Fruit fly (Drosophila melanogaster) whole organism, embryonic: ENCODE measurements around the gene Sur.

Experiments used
- Ada2b ChIP-seq: fragments of 200-800 bp; sonication (Bioruptor generic); IDR thresholded peaks from 2 replicates; pipeline ENCODE4 v1.3.6; 2022; ENCODE audit warnings: missing biosample characterization, missing genetic modification characterization
- Atf-2 ChIP-seq: fragments of 200-800 bp; sonication (Bioruptor generic); optimal IDR thresholded peaks from 2 replicates; lab custom pipeline; 2016; ENCODE audit warnings: missing biosample characterization, missing genetic modification characterization
- Atf3 ChIP-seq: fragments of 200-800 bp; sonication (Bioruptor generic); optimal IDR thresholded peaks from 3 replicates; lab custom pipeline; 2016; ENCODE audit warnings: missing biosample characterization, missing genetic modification characterization
- CG12219 ChIP-seq: fragments of 200-800 bp; sonication (Bioruptor generic); optimal IDR thresholded peaks from 3 replicates; lab custom pipeline; 2018; ENCODE audit warnings: missing biosample characterization, mild to moderate bottlenecking, missing genetic modification characterization
- CG15514 ChIP-seq: fragments of 200-800 bp; sonication (Bioruptor generic); optimal IDR thresholded peaks from 3 replicates; lab custom pipeline; 2017; ENCODE audit warnings: missing biosample characterization, missing genetic modification characterization, mild to moderate bottlenecking, moderate library complexity, missing genetic modification reagents
- CG2120 ChIP-seq: fragments of 200-800 bp; sonication (Bioruptor generic); optimal IDR thresholded peaks from 3 replicates; lab custom pipeline; 2016; ENCODE audit warnings: missing biosample characterization, missing genetic modification characterization
- CG30403 ChIP-seq: fragments of 200-800 bp; sonication (Bioruptor generic); optimal IDR thresholded peaks from 3 replicates; lab custom pipeline; 2016; ENCODE audit warnings: missing biosample characterization, missing genetic modification characterization
- CG32772 ChIP-seq: fragments of 200-800 bp; sonication (Bioruptor generic); IDR thresholded peaks from 2 replicates; pipeline ENCODE4 v1.3.6; 2022; ENCODE audit warnings: missing biosample characterization, missing genetic modification characterization
- CG34376 ChIP-seq: fragments of 200-800 bp; sonication (Bioruptor generic); optimal IDR thresholded peaks from 2 replicates; lab custom pipeline; 2018; ENCODE audit warnings: missing biosample characterization, mild to moderate bottlenecking, missing genetic modification characterization
- CG4820 ChIP-seq: fragments of 200-800 bp; sonication (Bioruptor generic); optimal IDR thresholded peaks from 3 replicates; lab custom pipeline; 2016; ENCODE audit warnings: missing biosample characterization, missing genetic modification characterization
- CG7928 ChIP-seq: fragments of 200-800 bp; sonication (Bioruptor generic); optimal IDR thresholded peaks from 2 replicates; lab custom pipeline; 2017; ENCODE audit warnings: missing biosample characterization, mild to moderate bottlenecking, missing genetic modification characterization
- CG7963 ChIP-seq: fragments of 200-800 bp; sonication (Bioruptor generic); IDR thresholded peaks from 3 replicates; pipeline ENCODE4 v1.3.6; 2022; ENCODE audit warnings: missing biosample characterization, missing genetic modification characterization; ENCODE audit not compliant: partially characterized antibody
- CG8944 ChIP-seq: fragments of 200-800 bp; sonication (Bioruptor generic); optimal IDR thresholded peaks from 3 replicates; lab custom pipeline; 2016; ENCODE audit warnings: missing biosample characterization, missing genetic modification characterization
- CG9817 ChIP-seq: fragments of 200-800 bp; sonication (Bioruptor generic); optimal IDR thresholded peaks from 2 replicates; lab custom pipeline; 2018; ENCODE audit warnings: missing biosample characterization, mild to moderate bottlenecking, missing genetic modification characterization, moderate library complexity
- CHES-1-like ChIP-seq: fragments of 200-800 bp; sonication (Bioruptor generic); optimal IDR thresholded peaks from 2 replicates; lab custom pipeline; 2016; ENCODE audit warnings: missing biosample characterization, missing genetic modification characterization
- CrebB ChIP-seq: fragments of 200-800 bp; sonication (Bioruptor generic); optimal IDR thresholded peaks from 3 replicates; lab custom pipeline; 2018; ENCODE audit warnings: missing biosample characterization, mild to moderate bottlenecking, missing genetic modification characterization
- D19A ChIP-seq: fragments of 200-800 bp; optimal IDR thresholded peaks from 3 replicates; lab custom pipeline; 2019; ENCODE audit warnings: missing biosample characterization, mild to moderate bottlenecking, missing genetic modification characterization, moderate library complexity
- D19B ChIP-seq: fragments of 200-800 bp; sonication (Bioruptor generic); optimal IDR thresholded peaks from 2 replicates; lab custom pipeline; 2017; ENCODE audit warnings: missing biosample characterization, mild to moderate bottlenecking, missing genetic modification characterization
- Eip74EF ChIP-seq, 2 experiments: fragments of 200-800 bp in 1 of 2; fragments of >200 bp in 1 of 2; sonication (Bioruptor generic) in 1 of 2; optimal IDR thresholded peaks; 2 replicates each; lab custom pipeline; 2017 to 2019; ENCODE audit warnings: missing biosample characterization in 2 of 2, missing genetic modification characterization in 2 of 2, mild to moderate bottlenecking in 1 of 2, moderate library complexity in 1 of 2
- Gug ChIP-seq: fragments of 200-800 bp; sonication (Bioruptor generic); IDR thresholded peaks from 4 replicates; pipeline ENCODE4 v1.3.6; 2022; ENCODE audit warnings: missing biosample characterization, missing genetic modification characterization
- Hey ChIP-seq: fragments of 200-800 bp; sonication (Bioruptor generic); optimal IDR thresholded peaks from 3 replicates; lab custom pipeline; 2018; ENCODE audit warnings: missing biosample characterization, mild to moderate bottlenecking, missing genetic modification characterization
- HmgZ ChIP-seq: fragments of 200-800 bp; sonication (Bioruptor generic); optimal IDR thresholded peaks from 2 replicates; lab custom pipeline; 2018; ENCODE audit warnings: missing biosample characterization, mild to moderate bottlenecking, missing genetic modification characterization
- Hmx ChIP-seq: fragments of 200-800 bp; sonication (Bioruptor generic); optimal IDR thresholded peaks from 2 replicates; lab custom pipeline; 2016; ENCODE audit warnings: missing biosample characterization, missing genetic modification characterization
- MBD-R2 ChIP-seq: fragments of 200-800 bp; sonication (Bioruptor generic); IDR thresholded peaks from 2 replicates; pipeline ENCODE4 v1.3.6; 2022; ENCODE audit warnings: missing biosample characterization, missing genetic modification characterization
- Med ChIP-seq: fragments of 200-800 bp; sonication (Bioruptor generic); peaks from one replicate; lab custom pipeline; 2016; ENCODE audit warnings: missing biosample characterization, missing genetic modification characterization, mild to moderate bottlenecking, inconsistent platforms, moderate library complexity
- Meics ChIP-seq: fragments of 200-800 bp; sonication (Bioruptor generic); optimal IDR thresholded peaks from 2 replicates; lab custom pipeline; 2017; ENCODE audit warnings: missing biosample characterization, mild to moderate bottlenecking, missing genetic modification characterization
- NC2α ChIP-seq: fragments of 200-800 bp; sonication (Bioruptor generic); optimal IDR thresholded peaks from 2 replicates; lab custom pipeline; 2016; ENCODE audit warnings: missing biosample characterization, missing genetic modification characterization
- PHDP ChIP-seq: fragments of 200-800 bp; sonication (Bioruptor generic); optimal IDR thresholded peaks from 3 replicates; lab custom pipeline; 2018; ENCODE audit warnings: missing biosample characterization, mild to moderate bottlenecking, missing genetic modification characterization, moderate library complexity
- Pdp1 ChIP-seq, 2 experiments: fragments of 200-800 bp; sonication (Bioruptor generic); optimal IDR thresholded peaks; 3 replicates each; lab custom pipeline; 2016; ENCODE audit warnings: missing biosample characterization in 2 of 2, missing genetic modification characterization in 2 of 2, mild to moderate bottlenecking in 1 of 2, moderate library complexity in 1 of 2
- Rx ChIP-seq: fragments of 200-800 bp; sonication (Bioruptor generic); IDR thresholded peaks from 2 replicates; pipeline ENCODE4 v1.3.6; 2022; ENCODE audit warnings: missing biosample characterization, missing genetic modification characterization
- Spps ChIP-seq: fragments of 200-800 bp; sonication (Bioruptor generic); optimal IDR thresholded peaks from 2 replicates; lab custom pipeline; 2018; ENCODE audit warnings: missing biosample characterization, mild to moderate bottlenecking, missing genetic modification characterization
- Sry-β ChIP-seq: fragments of 200-800 bp; sonication (Bioruptor generic); optimal IDR thresholded peaks from 2 replicates; lab custom pipeline; 2018; ENCODE audit warnings: missing biosample characterization, mild to moderate bottlenecking, missing genetic modification characterization, moderate library complexity
- ase ChIP-seq: fragments of 200-800 bp; sonication (Bioruptor generic); IDR thresholded peaks from 3 replicates; pipeline ENCODE4 v1.3.6; 2022; ENCODE audit warnings: missing biosample characterization, missing genetic modification characterization
- ash1 ChIP-seq: fragments of 200-800 bp; sonication (Bioruptor generic); optimal IDR thresholded peaks from 2 replicates; lab custom pipeline; 2018; ENCODE audit warnings: missing biosample characterization, mild to moderate bottlenecking, missing genetic modification characterization
- bsh ChIP-seq, 2 experiments: fragments of 200-800 bp; sonication (Bioruptor generic); optimal IDR thresholded peaks; 2 replicates each; lab custom pipeline; 2017 to 2018; ENCODE audit warnings: mild to moderate bottlenecking in 2 of 2, missing biosample characterization in 2 of 2, missing genetic modification characterization in 2 of 2, moderate library complexity in 1 of 2
- esg ChIP-seq: fragments of 200-800 bp; sonication (Bioruptor generic); conservative IDR thresholded peaks from 2 replicates; pipeline ENCODE4 v1.3.6; 2022; ENCODE audit warnings: missing biosample characterization, missing genetic modification characterization
- exex ChIP-seq: fragments of 200-800 bp; sonication (Bioruptor generic); optimal IDR thresholded peaks from 4 replicates; lab custom pipeline; 2018; ENCODE audit warnings: missing biosample characterization, mild to moderate bottlenecking, missing genetic modification characterization, moderate library complexity
- ftz-f1 ChIP-seq: fragments of 200-800 bp; sonication (Bioruptor generic); optimal IDR thresholded peaks from 2 replicates; lab custom pipeline; 2016; ENCODE audit warnings: missing biosample characterization, missing genetic modification characterization
- kni ChIP-seq: fragments of 200-800 bp; sonication (Bioruptor generic); optimal IDR thresholded peaks from 3 replicates; lab custom pipeline; 2017; ENCODE audit warnings: mild to moderate bottlenecking, missing biosample characterization, missing genetic modification reagents, missing genetic modification characterization
- lov ChIP-seq, 2 experiments: fragments of 200-800 bp in 1 of 2; fragments of >200 bp in 1 of 2; sonication (Bioruptor generic) in 1 of 2; IDR thresholded peaks in 1 of 2; optimal IDR thresholded peaks in 1 of 2; 2 replicates in 1 of 2; 3 replicates in 1 of 2; pipeline versions ENCODE4 v1.3.6 to Lab custom; 2017 to 2022; ENCODE audit warnings: missing biosample characterization in 1 of 2, missing genetic modification characterization in 1 of 2
- prd ChIP-seq, 3 experiments: fragments of >200 bp in 2 of 3; fragments of 200-800 bp in 1 of 3; sonication (Bioruptor generic) in 1 of 3; optimal IDR thresholded peaks in 2 of 3; IDR thresholded peaks in 1 of 3; 2 replicates in 2 of 3; 3 replicates in 1 of 3; pipeline versions ENCODE4 v1.3.6 to Lab custom; 2017 to 2022; ENCODE audit warnings: missing biosample characterization in 1 of 3, missing genetic modification characterization in 1 of 3
- pzg ChIP-seq: fragments of 200-800 bp; sonication (Bioruptor generic); optimal IDR thresholded peaks from 3 replicates; lab custom pipeline; 2018; ENCODE audit warnings: missing biosample characterization, mild to moderate bottlenecking, missing genetic modification characterization, moderate library complexity
- repo ChIP-seq: fragments of 200-800 bp; sonication (Bioruptor generic); optimal IDR thresholded peaks from 2 replicates; lab custom pipeline; 2016; ENCODE audit warnings: missing biosample characterization, missing genetic modification characterization
- stc ChIP-seq: fragments of 200-800 bp; sonication (Bioruptor generic); IDR thresholded peaks from 2 replicates; pipeline ENCODE4 v1.3.6; 2022; ENCODE audit warnings: missing biosample characterization, missing genetic modification characterization
- toy ChIP-seq: fragments of 200-800 bp; sonication (Bioruptor generic); IDR thresholded peaks from 2 replicates; pipeline ENCODE4 v1.3.6; 2022; ENCODE audit warnings: missing biosample characterization, missing genetic modification characterization
- unc-4 ChIP-seq: fragments of 200-800 bp; sonication (Bioruptor generic); IDR thresholded peaks from 2 replicates; pipeline ENCODE4 v1.3.6; 2022; ENCODE audit warnings: missing biosample characterization, missing genetic modification characterization; ENCODE audit not compliant: partially characterized antibody
- wek ChIP-seq: fragments of 200-800 bp; sonication (Bioruptor generic); optimal IDR thresholded peaks from 3 replicates; lab custom pipeline; 2018; ENCODE audit warnings: missing biosample characterization, mild to moderate bottlenecking, missing genetic modification characterization, moderate library complexity
- zf30C ChIP-seq: fragments of 200-800 bp; sonication (Bioruptor generic); optimal IDR thresholded peaks from 3 replicates; lab custom pipeline; 2018; ENCODE audit warnings: missing biosample characterization, mild to moderate bottlenecking, missing genetic modification characterization

Sur gene

DNA sequence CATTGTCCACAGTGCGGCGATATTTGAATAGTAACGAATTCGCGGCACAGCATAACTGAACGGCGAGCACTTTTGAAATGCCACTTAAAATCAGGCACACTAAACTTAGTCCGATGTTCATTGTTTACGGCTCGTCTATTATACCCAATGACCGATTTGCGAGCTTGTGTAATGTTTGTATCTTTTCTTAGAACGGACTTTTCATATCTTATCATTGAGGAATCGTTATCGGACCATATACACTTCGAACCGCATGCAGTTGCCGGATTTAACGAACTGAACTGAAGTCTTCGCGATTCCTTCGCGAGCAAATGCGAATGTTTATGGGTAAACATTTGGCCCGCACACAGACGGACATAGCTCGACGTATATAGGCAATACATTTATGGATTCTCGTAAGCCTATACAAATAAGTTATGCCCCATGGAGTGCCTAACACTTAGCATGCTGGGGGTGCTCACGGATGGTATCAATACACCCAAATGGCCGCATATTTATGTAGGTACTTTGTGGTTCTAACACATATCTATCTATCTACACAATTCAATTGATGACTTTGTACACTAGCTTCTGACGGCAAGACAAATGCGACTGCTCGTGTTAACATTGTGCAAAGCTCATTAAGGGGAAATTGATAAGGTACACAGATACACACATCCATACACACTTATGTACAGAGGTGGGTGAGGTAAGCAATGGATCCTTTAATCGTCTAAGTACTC is 39.0 kb upstream of the Sur start, which contains the start of gene mthl15 (continued):
- TF ChIP-seq CG2120 (GFP tag; lab: Kevin White, UChicago) (no peak), ftz-f1 (GFP tag; lab: Kevin White, UChicago) (no peak), Eip74EF (GFP tag; optimal IDR thresholded peaks at IDR 0.05; lab: Kevin White, UChicago) (no peak), CG8944 (GFP tag; lab: Kevin White, UChicago) (no peak), HmgZ (tag; lab: Kevin White, UChicago) (peak; percentile 54), Ada2b (GFP tag; lab: Robert Waterston, UW) (no peak), CG7963 (GFP tag; lab: Robert Waterston, UW) (no peak), Atf3 (no peak), Hmx (no peak), PHDP (no peak), wek (GFP tag; lab: Kevin White, UChicago) (peak; percentile 48), zf30C (GFP tag; lab: Kevin White, UChicago) (no peak), Atf-2 (GFP tag; lab: Kevin White, UChicago) (no peak), kni (no peak), bsh (GFP tag; optimal IDR thresholded peaks at IDR 0.05; lab: Kevin White, UChicago) (no peak), exex (tag; lab: Kevin White, UChicago) (peak; percentile 95), CG32772 (no peak), ase (GFP tag; lab: Robert Waterston, UW) (no peak), CG30403 (GFP tag; lab: Kevin White, UChicago) (no peak), CG9817 (tag; lab: Kevin White, UChicago) (no peak), CG34376 (GFP tag; lab: Kevin White, UChicago) (peak; percentile 69), prd (optimal IDR thresholded peaks at IDR 0.05; lab: Kevin White, UChicago) (no peak), prd (GFP tag; IDR thresholded peaks at IDR 0.05; lab: Robert Waterston, UW) (no peak), pzg (no peak), D19A (tag; lab: Kevin White, UChicago) (no peak), NC2α (GFP tag; lab: Kevin White, UChicago) (peak; percentile 22), lov (optimal IDR thresholded peaks at IDR 0.05; lab: Kevin White, UChicago) (no peak), lov (GFP tag; IDR thresholded peaks at IDR 0.05; lab: Robert Waterston, UW) (no peak), D19B (GFP tag; lab: Kevin White, UChicago) (no peak), CG7928 (no peak), esg (GFP tag; lab: Robert Waterston, UW) (no peak), ash1 (GFP tag; lab: Kevin White, UChicago) (no peak), CG4820 (no peak), CG12219 (GFP tag; lab: Kevin White, UChicago) (peak; percentile 31), stc (GFP tag; lab: Robert Waterston, UW) (no peak; the same call in 1 of the 2 replicates), Rx (GFP tag; lab: Robert Waterston, UW) (no peak), CrebB (tag; lab: Kevin White, UChicago) (no peak), CG15514 (GFP tag; lab: Kevin White, UChicago) (no peak), Gug (no peak), CHES-1-like (GFP tag; lab: Kevin White, UChicago) (no peak), repo (no peak), Med (peak; percentile 73), Sry-β (GFP tag; lab: Kevin White, UChicago) (no peak), Hey (tag; lab: Kevin White, UChicago) (no peak), Pdp1 (GFP tag; optimal IDR thresholded peaks at IDR 0.05; lab: Kevin White, UChicago) (peak in 1 of 2 experiments; percentile 75), unc-4 (no peak), MBD-R2 (GFP tag; lab: Robert Waterston, UW) (no peak), Spps (tag; lab: Kevin White, UChicago) (no peak), Meics (GFP tag; lab: Kevin White, UChicago) (peak; percentile 87), toy (GFP tag; lab: Robert Waterston, UW) (no peak)
